Fruit fly (Drosophila melanogaster): ENCODE results near the gene cmb.

DNA sequence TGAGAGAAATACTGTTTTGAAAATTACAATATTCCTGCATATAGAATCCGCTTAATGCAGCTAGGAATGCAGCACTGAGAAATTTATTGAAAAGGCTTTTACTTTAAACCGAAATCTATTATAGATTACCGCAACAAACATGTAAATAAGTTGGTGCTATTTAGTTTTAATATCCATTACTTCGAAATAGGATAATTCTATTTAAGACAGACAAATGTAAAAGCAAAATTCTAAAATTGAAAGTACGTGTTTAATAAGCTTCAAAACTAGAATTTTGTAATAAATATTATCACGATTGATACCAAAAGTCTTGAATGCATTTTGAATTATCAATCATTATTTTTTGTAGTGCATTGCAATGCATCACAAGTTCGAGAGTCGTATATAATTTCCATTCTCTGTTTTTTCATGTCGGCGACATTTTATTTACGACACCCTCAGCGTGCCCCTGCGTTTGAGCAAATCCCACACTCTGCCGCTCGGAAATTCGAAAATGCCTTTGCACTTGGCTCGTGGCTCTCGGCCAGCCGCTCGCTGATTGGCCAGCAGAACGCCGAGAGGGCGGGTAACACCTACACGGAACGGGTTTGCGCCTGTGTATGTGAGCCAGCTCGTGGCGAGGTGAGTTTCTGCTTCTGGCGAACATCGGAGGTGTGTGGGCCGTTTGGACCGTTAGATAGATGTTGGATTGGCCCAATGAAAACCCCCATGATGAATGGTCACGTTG lies 39.1 kb upstream of the cmb start:
- TF ChIP-seq pan (optimal IDR thresholded peaks at IDR 0.05), result no peak
- no peak for TF ChIP-seq Vsx2 (GFP tag; optimal IDR thresholded peaks at IDR 0.05; ENCODE audit: partially characterized antibody)
- no peak for TF ChIP-seq rgr (GFP tag; optimal IDR thresholded peaks at IDR 0.05)
- TF ChIP-seq ey (GFP tag; optimal IDR thresholded peaks at IDR 0.05), result no peak
- no peak for TF ChIP-seq GATAd (GFP tag; optimal IDR thresholded peaks at IDR 0.05)
- TF ChIP-seq Abd-B (GFP tag; optimal IDR thresholded peaks at IDR 0.05), result no peak
- TF ChIP-seq usp (GFP tag; optimal IDR thresholded peaks at IDR 0.05), result no peak
- no peak for TF ChIP-seq woc (GFP tag; optimal IDR thresholded peaks at IDR 0.05)
- no peak for TF ChIP-seq OdsH (GFP tag; optimal IDR thresholded peaks at IDR 0.05)
- no peak for TF ChIP-seq Dif (GFP tag; optimal IDR thresholded peaks at IDR 0.05; ENCODE audit: partially characterized antibody)
- TF ChIP-seq jim (GFP tag; optimal IDR thresholded peaks at IDR 0.05), result no peak

Data from whole organism, wandering third instar larva.